Worm (Caenorhabditis elegans) whole organism, L1 larva: Measurements from ENCODE around the gene F01G4.4.

Source experiments
- isw-1 ChIP-seq: fragments of 200-800 bp; sonication (Bioruptor generic); IDR thresholded peaks from 2 replicates; pipeline ENCODE4 v1.3.6; 2022; ENCODE audit warnings: missing genetic modification characterization, missing compliant biosample characterization
- lsy-2 ChIP-seq, 2 experiments: fragments of 150-350 bp; optimal IDR thresholded peaks; 2 replicates each; lab custom pipeline; 2014; ENCODE audit warnings: missing biosample characterization in 2 of 2, missing genetic modification characterization in 2 of 2
- nhr-11 ChIP-seq: fragments of 150-350 bp; optimal IDR thresholded peaks from 2 replicates; lab custom pipeline; 2014; ENCODE audit warnings: missing biosample characterization, missing genetic modification characterization
- nhr-47 ChIP-seq: sonication (generic microtip); optimal IDR thresholded peaks from 2 replicates; lab custom pipeline; 2016; ENCODE audit warnings: mild to moderate bottlenecking, missing genetic modification characterization, moderate library complexity, missing compliant biosample characterization
- skn-1 ChIP-seq: fragments of 150-350 bp; optimal IDR thresholded peaks from 2 replicates; lab custom pipeline; 2014; ENCODE audit warnings: missing biosample characterization, missing genetic modification characterization
- zip-4 ChIP-seq: fragments of 200-800 bp; sonication (Bioruptor generic); optimal IDR thresholded peaks from 2 replicates; lab custom pipeline; 2018; ENCODE audit warnings: mild to moderate bottlenecking, missing genetic modification characterization, moderate library complexity, missing compliant biosample characterization

DNA sequence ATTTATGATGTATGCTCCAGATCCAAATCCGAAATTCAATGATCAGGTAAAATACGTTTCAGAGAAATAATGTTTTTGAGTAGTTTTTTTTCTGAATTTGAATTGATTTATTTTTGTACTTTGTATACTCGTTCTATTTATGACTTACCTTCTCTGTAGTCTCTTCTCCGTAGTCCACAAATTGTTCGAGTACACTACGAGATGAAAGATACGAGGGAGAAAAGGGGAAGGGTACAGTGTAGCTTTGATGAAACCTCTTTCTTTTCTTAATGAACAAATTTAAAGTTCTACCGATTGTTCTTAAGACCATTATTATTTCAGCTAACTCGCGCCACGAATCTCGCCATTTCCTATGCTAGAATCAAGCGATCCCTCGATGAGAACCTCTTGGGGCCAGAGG, 36.9 kb downstream of the F01G4.4 start:
- no peak for TF ChIP-seq skn-1
- no peak for TF ChIP-seq zip-4 (GFP tag; lab: Kevin White, UChicago)
- TF ChIP-seq isw-1 (GFP tag; lab: Robert Waterston, UW), result no peak
- no peak for TF ChIP-seq nhr-47 (tag; lab: Kevin White, UChicago)
- TF ChIP-seq lsy-2 (tag; optimal IDR thresholded peaks at IDR 0.05; lab: Kevin White, UChicago), result no peak
- no peak for TF ChIP-seq nhr-11 (tag; lab: Kevin White, UChicago)
